Worm (Caenorhabditis elegans) whole organism, late embryonic: ENCODE measurements around the gene K07C5.13.

Experiments
- F13H6.1 ChIP-seq: sonication (generic microtip); optimal IDR thresholded peaks from 2 replicates; lab custom pipeline; 2016; ENCODE audit warnings: missing genetic modification characterization, missing compliant biosample characterization
- ceh-9 ChIP-seq: sonication (generic microtip); optimal IDR thresholded peaks from 2 replicates; lab custom pipeline; 2016; ENCODE audit warnings: mild to moderate bottlenecking, missing genetic modification characterization, inconsistent platforms, missing compliant biosample characterization
- dve-1 ChIP-seq: sonication (generic microtip); optimal IDR thresholded peaks from 2 replicates; lab custom pipeline; 2017; ENCODE audit warnings: antibody characterized with exemption, mild to moderate bottlenecking, missing genetic modification characterization, missing compliant biosample characterization
- elt-2 ChIP-seq: sonication (generic microtip); optimal IDR thresholded peaks from 2 replicates; lab custom pipeline; 2016; ENCODE audit warnings: missing genetic modification reagents, missing genetic modification characterization, missing compliant biosample characterization
- ets-4 ChIP-seq: sonication (generic microtip); optimal IDR thresholded peaks from 2 replicates; lab custom pipeline; 2016; ENCODE audit warnings: missing genetic modification characterization, missing compliant biosample characterization
- fkh-6 ChIP-seq: sonication (generic microtip); optimal IDR thresholded peaks from 2 replicates; lab custom pipeline; 2016; ENCODE audit warnings: missing genetic modification characterization, missing compliant biosample characterization
- hlh-6 ChIP-seq: sonication (generic microtip); optimal IDR thresholded peaks from 2 replicates; lab custom pipeline; 2016; ENCODE audit warnings: missing genotype, missing genetic modification characterization, missing compliant biosample characterization
- lin-11 ChIP-seq: fragments of 200-800 bp; sonication (Bioruptor generic); optimal IDR thresholded peaks from 2 replicates; lab custom pipeline; 2018; ENCODE audit warnings: mild to moderate bottlenecking, missing genetic modification characterization, missing compliant biosample characterization
- nhr-11 ChIP-seq: fragments of 150-350 bp; optimal IDR thresholded peaks from 2 replicates; lab custom pipeline; 2014; ENCODE audit warnings: missing biosample characterization, missing genetic modification characterization
- pha-4 ChIP-seq: fragments of 150-350 bp; optimal IDR thresholded peaks from 2 replicates; lab custom pipeline; 2018; ENCODE audit warnings: missing biosample characterization, missing genetic modification reagents, missing genetic modification characterization
- ztf-16 ChIP-seq: sonication (generic microtip); optimal IDR thresholded peaks from 2 replicates; lab custom pipeline; 2017; ENCODE audit warnings: missing genetic modification characterization, missing compliant biosample characterization

ce11 chrV:10332012-10332411 lies 9.8 kb upstream of the K07C5.13 start, which contains the start of gene crm-1:
- no peak for TF ChIP-seq hlh-6 (tag; lab: Kevin White, UChicago)
- TF ChIP-seq pha-4 (tag; lab: Kevin White, UChicago) = no peak
- no peak for TF ChIP-seq fkh-6 (tag; lab: Kevin White, UChicago)
- no peak for TF ChIP-seq ets-4 (tag; lab: Kevin White, UChicago)
- no peak for TF ChIP-seq ceh-9 (tag; lab: Kevin White, UChicago)
- TF ChIP-seq nhr-11 (tag; lab: Kevin White, UChicago) = no peak
- TF ChIP-seq F13H6.1 (tag; lab: Kevin White, UChicago) = no peak
- no peak for TF ChIP-seq dve-1 (tag; lab: Kevin White, UChicago)
- TF ChIP-seq elt-2 (tag; lab: Kevin White, UChicago) = no peak
- no peak for TF ChIP-seq lin-11 (tag; lab: Kevin White, UChicago)
- no peak for TF ChIP-seq ztf-16 (tag; lab: Kevin White, UChicago)
